Worm (Caenorhabditis elegans): Measurements from ENCODE around the gene fbxa-7.

The fbxa-7 gene

DNA sequence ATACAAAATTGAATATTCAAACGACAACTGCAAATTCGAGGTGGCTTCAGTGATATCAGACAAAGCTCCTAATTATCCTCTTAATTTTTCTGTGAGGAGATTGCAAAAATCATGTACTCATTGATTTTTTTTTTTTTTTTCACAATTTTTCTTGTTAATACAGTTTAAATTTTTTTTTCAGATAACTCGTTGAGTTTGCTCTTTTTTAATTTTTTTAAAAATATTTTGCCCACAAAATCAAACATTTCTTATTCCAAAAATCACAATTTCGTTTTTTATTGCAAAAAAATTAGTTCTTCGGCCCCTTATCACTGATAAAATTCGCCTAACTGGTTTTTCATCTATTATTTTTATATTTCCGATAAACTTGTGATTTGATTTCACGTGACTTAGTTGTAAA lies 25.6 kb upstream of the fbxa-7 start, which contains the start of gene Y54F10BM.21:
Y54F10BM.21 (plus strand) TSS at position 301 of the 400 bp plus-strand sequence.
- no peak for TF ChIP-seq ceh-58 (GFP tag; IDR thresholded peaks at IDR 0.05)

ce11 chrIII:2272732-2273131 lies 21.5 kb upstream of the fbxa-7 start, which contains the start of gene fbxa-39:
TSS of gene fbxa-39 (plus strand) at chrIII:2273032.
- TF ChIP-seq lin-54 (GFP tag; optimal IDR thresholded peaks at IDR 0.05) (no peak), Y67H2A.10 (GFP tag; conservative IDR thresholded peaks at IDR 0.05) (no peak), B0035.1 (tag; optimal IDR thresholded peaks at IDR 0.05) (no peak), B0336.3 (GFP tag; IDR thresholded peaks at IDR 0.05) (no peak), ceh-100 (GFP tag; IDR thresholded peaks at IDR 0.05) (no peak), K11D2.4 (GFP tag; IDR thresholded peaks at IDR 0.05) (no peak), Y53F4B.3 (GFP tag; IDR thresholded peaks at IDR 0.05) (no peak), attf-3 (GFP tag; conservative IDR thresholded peaks at IDR 0.05) (no peak), dpl-1 (GFP tag; optimal IDR thresholded peaks at IDR 0.05) (no peak)

DNA sequence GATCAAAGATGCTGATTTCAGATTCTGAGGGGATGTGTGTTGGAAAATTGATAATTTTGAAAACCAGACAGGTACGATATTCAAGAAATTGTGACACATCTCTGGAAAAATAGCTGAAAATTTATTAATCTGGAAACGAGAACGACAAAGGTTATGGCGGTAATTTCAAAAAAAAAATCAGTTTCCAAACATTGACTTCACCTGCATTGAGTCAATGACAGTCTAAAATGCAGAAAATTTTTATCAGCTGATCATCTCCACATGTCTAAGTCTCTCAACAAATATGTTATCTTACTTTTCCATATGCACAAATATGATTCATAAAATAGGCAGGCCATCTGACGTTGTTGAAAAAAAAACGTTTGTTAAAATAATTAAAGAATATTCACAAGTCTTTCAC lies 20.8 kb upstream of the fbxa-7 start, which contains the start of gene fbxa-48:
fbxa-48 (minus strand) TSS at position 101 of the 400 bp plus-strand sequence.
- no peak for TF ChIP-seq F55B11.4 (tag; optimal IDR thresholded peaks at IDR 0.05; ENCODE audit: borderline replicate concordance, insufficient read depth)
- TF ChIP-seq nhr-80 (tag; optimal IDR thresholded peaks at IDR 0.05), result peak; percentile 5

DNA sequence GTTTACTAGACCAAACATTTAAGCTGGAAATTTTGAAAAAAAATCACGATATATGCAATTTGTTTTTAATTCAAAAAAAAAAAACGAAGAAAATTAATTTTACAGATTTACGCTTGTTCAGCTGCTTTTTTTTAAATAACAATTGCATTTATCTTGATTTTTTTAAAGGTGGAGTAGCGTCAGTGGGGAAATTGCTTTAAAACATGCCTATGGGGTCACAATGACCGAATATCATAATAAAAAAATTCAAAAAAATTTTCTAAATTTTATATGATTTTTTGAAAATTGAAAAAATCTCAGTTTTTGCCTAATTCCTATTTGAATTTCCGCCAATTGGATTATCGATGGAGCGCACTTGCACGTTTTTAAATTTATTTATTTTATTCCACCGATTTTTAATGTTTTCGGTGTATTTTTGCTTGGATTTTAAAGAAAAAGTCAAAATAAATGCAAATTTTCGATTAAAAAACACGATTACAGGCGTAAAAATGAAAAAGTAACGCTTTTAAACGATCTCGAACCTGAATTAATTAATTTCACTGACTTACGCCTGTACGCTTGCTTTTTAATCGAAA lies 19.9 kb upstream of the fbxa-7 start:
- peak; percentile 71; the same call in 1 of the 2 replicates for TF ChIP-seq mcd-1 (GFP tag; IDR thresholded peaks at IDR 0.05)

DNA sequence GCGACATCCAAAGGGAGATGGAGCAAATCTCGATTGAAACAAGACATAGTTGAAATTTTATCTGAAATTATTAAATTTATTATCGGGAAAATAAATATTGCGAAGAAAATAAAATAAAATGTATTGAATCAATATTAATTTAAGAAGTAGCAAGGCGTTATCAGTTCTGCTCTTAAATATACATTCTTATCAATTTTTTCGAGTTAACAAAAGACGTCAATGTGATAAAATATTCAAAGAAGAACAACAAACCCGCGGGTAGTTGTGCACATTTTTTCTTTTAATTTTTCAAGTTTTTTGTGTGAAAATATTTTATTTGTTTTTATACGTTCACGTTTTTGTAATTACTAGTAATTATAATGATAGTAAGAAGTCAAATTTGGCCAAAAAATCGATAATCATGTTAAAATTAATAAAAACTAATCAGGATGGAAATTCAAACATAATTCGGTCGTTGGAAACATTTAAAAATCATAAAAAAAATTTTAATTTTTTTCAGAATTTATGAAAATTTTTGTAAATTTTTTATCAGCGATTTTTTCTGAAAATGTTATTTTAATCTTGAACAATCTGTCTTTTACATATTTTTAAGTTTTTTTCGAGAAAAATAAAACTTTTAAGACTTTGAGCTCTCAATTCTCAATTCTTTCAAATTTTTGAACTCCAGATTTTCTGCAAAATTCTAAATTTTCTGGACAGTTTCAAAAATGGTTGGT lies 14.9 kb upstream of the fbxa-7 start, which contains the start of gene fbxa-9:
fbxa-9 (plus strand) TSS at position 666 of the 716 bp plus-strand sequence.
- TF ChIP-seq die-1 (tag; optimal IDR thresholded peaks at IDR 0.05) (no peak), nhr-80 (tag; optimal IDR thresholded peaks at IDR 0.05) (no peak), hlh-26 (GFP tag; conservative IDR thresholded peaks at IDR 0.05) (no peak), madf-10 (tag; optimal IDR thresholded peaks at IDR 0.05) (no peak), hlh-12 (tag; optimal IDR thresholded peaks at IDR 0.05) (no peak), rpc-1 (optimal IDR thresholded peaks at IDR 0.05) (no peak), rpc-1 (tag; optimal IDR thresholded peaks at IDR 0.05) (no peak), madf-8 (GFP tag; conservative IDR thresholded peaks at IDR 0.05) (no peak), F57C9.4 (tag; optimal IDR thresholded peaks at IDR 0.05) (no peak), F22D6.2 (tag; optimal IDR thresholded peaks at IDR 0.05) (no peak), ceh-40 (GFP tag; IDR thresholded peaks at IDR 0.05) (no peak), ztf-18 (tag; optimal IDR thresholded peaks at IDR 0.05) (no peak)

- no peak for TF ChIP-seq lsy-27 (tag; optimal IDR thresholded peaks at IDR 0.05; ENCODE audit: borderline replicate concordance, insufficient read depth)
- TF ChIP-seq pbrm-1 (GFP tag; IDR thresholded peaks at IDR 0.05), result no peak
- no peak for TF ChIP-seq dpl-1 (GFP tag; optimal IDR thresholded peaks at IDR 0.05)
- TF ChIP-seq F37B4.10 (GFP tag; IDR thresholded peaks at IDR 0.05), result no peak
- TF ChIP-seq B0336.3 (GFP tag; IDR thresholded peaks at IDR 0.05), result no peak
- TF ChIP-seq athp-1 (tag; optimal IDR thresholded peaks at IDR 0.05), result no peak
- no peak for TF ChIP-seq Y53G8AR.9 (GFP tag; conservative IDR thresholded peaks at IDR 0.05)
- TF ChIP-seq ztf-18 (tag; optimal IDR thresholded peaks at IDR 0.05), result no peak
- no peak for TF ChIP-seq F23B12.7 (tag; optimal IDR thresholded peaks at IDR 0.05; ENCODE audit: insufficient read depth)
- no peak for TF ChIP-seq chd-7 (tag; optimal IDR thresholded peaks at IDR 0.05)
- TF ChIP-seq hlh-26 (GFP tag; conservative IDR thresholded peaks at IDR 0.05), result no peak
- TF ChIP-seq aptf-3 (GFP tag; IDR thresholded peaks at IDR 0.05), result no peak
- no peak for TF ChIP-seq snpc-4 (GFP tag; optimal IDR thresholded peaks at IDR 0.05)
- TF ChIP-seq snpc-4 (tag; optimal IDR thresholded peaks at IDR 0.05), result no peak
- no peak for TF ChIP-seq ztf-25 (GFP tag; IDR thresholded peaks at IDR 0.05)
- TF ChIP-seq K12H6.12 (tag; optimal IDR thresholded peaks at IDR 0.05), result no peak
- TF ChIP-seq hmg-1.2 (GFP tag; IDR thresholded peaks at IDR 0.05), result no peak
- no peak for TF ChIP-seq ama-1 (optimal IDR thresholded peaks at IDR 0.05)
- no peak for TF ChIP-seq ama-1 (GFP tag; optimal IDR thresholded peaks at IDR 0.05)
- no peak for TF ChIP-seq ccch-3 (GFP tag; optimal IDR thresholded peaks at IDR 0.05)
These were observed 11.7 kb upstream of the fbxa-7 start, which contains the start of gene Y54F10BM.6 for ce11 chrIII:2262942-2263341. TSS of gene Y54F10BM.6 (plus strand) at chrIII:2263242.
